Worm (Caenorhabditis elegans) whole organism, L4/young adult: ENCODE data around the gene dhs-14.

ENCODE experiments used
- W03F9.2 ChIP-seq: fragments of 150-350 bp; optimal IDR thresholded peaks from 2 replicates; lab custom pipeline; 2014; ENCODE audit warnings: missing biosample characterization, missing genetic modification characterization
- him-1 ChIP-seq: sonication (generic microtip); optimal IDR thresholded peaks from 2 replicates; lab custom pipeline; 2016; ENCODE audit warnings: missing genotype, missing genetic modification reagents, missing genetic modification characterization, missing compliant biosample characterization

- TF ChIP-seq him-1 (tag; lab: Kevin White, UChicago) = no peak
- no peak for TF ChIP-seq W03F9.2 (tag; lab: Kevin White, UChicago)
Observed at ce11 chrV:2750006-2750405, 15.0 kb downstream of the dhs-14 start, which contains the start of gene srx-24.
